Worm (Caenorhabditis elegans) whole organism, L4 larva: ENCODE measurements around the gene clec-83.

ENCODE experiments used
- F26F4.8 ChIP-seq: fragments of 200-800 bp; sonication (Bioruptor generic); conservative IDR thresholded peaks from 2 replicates; pipeline ENCODE4 v1.3.6; 2022; ENCODE audit warnings: missing genetic modification characterization, missing compliant biosample characterization
- F44E2.7 ChIP-seq: fragments of 200-800 bp; sonication (Bioruptor generic); IDR thresholded peaks from 2 replicates; pipeline ENCODE4 v2.1.2; 2022; ENCODE audit warnings: missing genetic modification characterization, missing compliant biosample characterization
- T20F7.1 ChIP-seq: fragments of 200-800 bp; sonication (Bioruptor generic); optimal IDR thresholded peaks from 2 replicates; lab custom pipeline; 2018; ENCODE audit warnings: mild to moderate bottlenecking, missing genetic modification characterization, missing compliant biosample characterization
- Y75B8A.6 ChIP-seq: fragments of 200-800 bp; sonication (Bioruptor generic); IDR thresholded peaks from 2 replicates; pipeline ENCODE4 v1.3.6; 2022; ENCODE audit warnings: missing genetic modification reagents, missing genetic modification characterization, missing compliant biosample characterization
- ama-1 ChIP-seq: fragments of 150-350 bp; optimal IDR thresholded peaks from 2 replicates; lab custom pipeline; 2014; ENCODE audit warnings: inconsistent platforms, mixed read lengths
- ceh-28 ChIP-seq: fragments of 150-350 bp; optimal IDR thresholded peaks from 2 replicates; lab custom pipeline; 2014; ENCODE audit warnings: missing biosample characterization, missing genetic modification reagents, missing genetic modification characterization
- ceh-32 ChIP-seq: sonication (generic microtip); optimal IDR thresholded peaks from 2 replicates; lab custom pipeline; 2016; ENCODE audit warnings: mild to moderate bottlenecking, missing genetic modification characterization, missing compliant biosample characterization; ENCODE audit not compliant: poor library complexity
- daf-12 ChIP-seq: fragments of 150-350 bp; optimal IDR thresholded peaks from 2 replicates; lab custom pipeline; 2014; ENCODE audit warnings: missing biosample characterization, missing genetic modification reagents, missing genetic modification characterization
- daf-16 ChIP-seq, 3 experiments: sonication (generic microtip); optimal IDR thresholded peaks; 2 replicates each; lab custom pipeline; 2016 to 2017; ENCODE audit warnings: missing genetic modification characterization in 3 of 3, missing genetic modification reagents in 3 of 3, mild to moderate bottlenecking in 2 of 3, missing compliant biosample characterization in 2 of 3, missing biosample characterization in 1 of 3, moderate library complexity in 1 of 3
- daf-8 ChIP-seq: fragments of 200-800 bp; sonication (Bioruptor generic); IDR thresholded peaks from 2 replicates; pipeline ENCODE4 v1.3.6; 2022; ENCODE audit warnings: missing genetic modification characterization, missing compliant biosample characterization
- dmd-6 ChIP-seq: fragments of 200-800 bp; sonication (Bioruptor generic); IDR thresholded peaks from 2 replicates; pipeline ENCODE4 v1.3.6; 2022; ENCODE audit warnings: missing genetic modification reagents, missing genetic modification characterization, missing compliant biosample characterization
- dmd-9 ChIP-seq: fragments of 200-800 bp; sonication (Bioruptor generic); IDR thresholded peaks from 2 replicates; pipeline ENCODE4 v1.3.6; 2022; ENCODE audit warnings: missing genetic modification reagents, missing genetic modification characterization, missing compliant biosample characterization
- duxl-1 ChIP-seq: sonication (generic microtip); optimal IDR thresholded peaks from 2 replicates; lab custom pipeline; 2016; ENCODE audit warnings: mild to moderate bottlenecking, missing genetic modification characterization, moderate library complexity, missing compliant biosample characterization; ENCODE audit not compliant: poor library complexity
- egl-27 ChIP-seq: sonication (generic microtip); optimal IDR thresholded peaks from 3 replicates; lab custom pipeline; 2017; ENCODE audit warnings: missing biosample characterization, missing genetic modification reagents, missing genetic modification characterization
- egl-43 ChIP-seq: fragments of 200-800 bp; sonication (Bioruptor generic); IDR thresholded peaks from 2 replicates; pipeline ENCODE4 v1.3.6; 2022; ENCODE audit warnings: missing genetic modification reagents, missing genetic modification characterization, missing compliant biosample characterization
- fkh-10 ChIP-seq: fragments of 150-350 bp; optimal IDR thresholded peaks from 2 replicates; lab custom pipeline; 2014; ENCODE audit warnings: missing biosample characterization, missing genetic modification reagents, missing genetic modification characterization
- hlh-30 ChIP-seq: sonication (generic microtip); optimal IDR thresholded peaks from 2 replicates; lab custom pipeline; 2017; ENCODE audit warnings: antibody characterized with exemption, mild to moderate bottlenecking, missing genetic modification characterization, missing compliant biosample characterization; ENCODE audit not compliant: insufficient read depth
- hmg-1.1 ChIP-seq: fragments of 200-800 bp; sonication (Bioruptor generic); IDR thresholded peaks from 2 replicates; pipeline ENCODE4 v1.3.6; 2022; ENCODE audit warnings: missing genetic modification reagents, missing genetic modification characterization, missing compliant biosample characterization
- jun-1 ChIP-seq: fragments of 150-350 bp; optimal IDR thresholded peaks from 2 replicates; lab custom pipeline; 2014; ENCODE audit warnings: missing biosample characterization, missing genetic modification reagents, missing genetic modification characterization
- lim-7 ChIP-seq: fragments of 200-800 bp; sonication (Bioruptor generic); IDR thresholded peaks from 2 replicates; pipeline ENCODE4 v1.3.6; 2022; ENCODE audit warnings: missing genetic modification characterization, missing compliant biosample characterization
- lin-1 ChIP-seq: fragments of 200-800 bp; sonication (Bioruptor generic); IDR thresholded peaks from 2 replicates; pipeline ENCODE4 v1.3.6; 2022; ENCODE audit warnings: missing genetic modification reagents, missing genetic modification characterization, missing compliant biosample characterization
- lin-29 ChIP-seq: fragments of 200-800 bp; sonication (Bioruptor generic); IDR thresholded peaks from 2 replicates; pipeline ENCODE4 v1.3.6; 2022; ENCODE audit warnings: missing genetic modification reagents, missing genetic modification characterization, missing compliant biosample characterization
- lin-38 ChIP-seq: fragments of 200-800 bp; sonication (Bioruptor generic); IDR thresholded peaks from 2 replicates; pipeline ENCODE4 v1.3.6; 2022; ENCODE audit warnings: missing genetic modification reagents, missing genetic modification characterization, missing compliant biosample characterization
- lin-39 ChIP-seq: fragments of 150-350 bp; optimal IDR thresholded peaks from 2 replicates; lab custom pipeline; 2014; ENCODE audit warnings: missing biosample characterization, missing genetic modification reagents, missing genetic modification characterization
- lsy-2 ChIP-seq, 2 experiments: fragments of 150-350 bp in 1 of 2; sonication (generic microtip) in 1 of 2; optimal IDR thresholded peaks; 2 replicates each; lab custom pipeline; 2014 to 2017; ENCODE audit warnings: missing biosample characterization in 2 of 2, missing genetic modification characterization in 2 of 2
- mes-2 ChIP-seq: sonication (generic microtip); optimal IDR thresholded peaks from 2 replicates; lab custom pipeline; 2016; ENCODE audit warnings: missing genotype, mild to moderate bottlenecking, missing genetic modification characterization, missing compliant biosample characterization; ENCODE audit not compliant: poor library complexity, severe bottlenecking
- mxl-3 ChIP-seq: fragments of 200-800 bp; sonication (Bioruptor generic); optimal IDR thresholded peaks from 2 replicates; lab custom pipeline; 2018; ENCODE audit warnings: mild to moderate bottlenecking, missing genetic modification characterization, missing compliant biosample characterization
- nhr-102 ChIP-seq: sonication (generic microtip); optimal IDR thresholded peaks from 2 replicates; lab custom pipeline; 2016; ENCODE audit warnings: mild to moderate bottlenecking, missing genetic modification characterization, moderate library complexity, missing compliant biosample characterization
- nhr-11 ChIP-seq: fragments of 150-350 bp; optimal IDR thresholded peaks from 2 replicates; lab custom pipeline; 2014; ENCODE audit warnings: missing biosample characterization, missing genetic modification characterization
- nhr-111 ChIP-seq: fragments of 200-800 bp; sonication (Bioruptor generic); optimal IDR thresholded peaks from 2 replicates; lab custom pipeline; 2018; ENCODE audit warnings: mild to moderate bottlenecking, missing genetic modification characterization, missing compliant biosample characterization
- nhr-28 ChIP-seq: fragments of 150-350 bp; optimal IDR thresholded peaks from 2 replicates; lab custom pipeline; 2014; ENCODE audit warnings: missing biosample characterization, missing genetic modification characterization
- nhr-41 ChIP-seq: fragments of 200-800 bp; sonication (Bioruptor generic); IDR thresholded peaks from 2 replicates; pipeline ENCODE4 v1.3.6; 2022; ENCODE audit warnings: missing genetic modification reagents, missing genetic modification characterization, missing compliant biosample characterization
- nhr-42 ChIP-seq: fragments of 200-800 bp; sonication (Bioruptor generic); IDR thresholded peaks from 2 replicates; pipeline ENCODE4 v1.3.6; 2022; ENCODE audit warnings: missing genetic modification characterization, missing compliant biosample characterization
- nhr-6 ChIP-seq: fragments of 150-350 bp; optimal IDR thresholded peaks from 2 replicates; lab custom pipeline; 2014; ENCODE audit warnings: missing biosample characterization, missing genetic modification characterization
- nhr-77 ChIP-seq: fragments of 150-350 bp; optimal IDR thresholded peaks from 2 replicates; lab custom pipeline; 2014; ENCODE audit warnings: missing biosample characterization, missing genetic modification characterization
- pqm-1 ChIP-seq: sonication (generic microtip); optimal IDR thresholded peaks from 2 replicates; lab custom pipeline; 2017; ENCODE audit warnings: missing biosample characterization, missing genetic modification characterization
- rbr-2 ChIP-seq: sonication (generic microtip); optimal IDR thresholded peaks from 2 replicates; lab custom pipeline; 2016; ENCODE audit warnings: missing genotype, missing genetic modification characterization, missing compliant biosample characterization
- sdz-12 ChIP-seq: fragments of 200-800 bp; sonication (Bioruptor generic); optimal IDR thresholded peaks from 2 replicates; lab custom pipeline; 2018; ENCODE audit warnings: mild to moderate bottlenecking, missing genetic modification characterization, missing compliant biosample characterization
- set-16 ChIP-seq: fragments of 200-800 bp; sonication (Bioruptor generic); IDR thresholded peaks from 2 replicates; pipeline ENCODE4 v1.3.6; 2022; ENCODE audit warnings: missing genetic modification reagents, missing genetic modification characterization, missing compliant biosample characterization
- skn-1 ChIP-seq: fragments of 150-350 bp; optimal IDR thresholded peaks from 2 replicates; lab custom pipeline; 2014; ENCODE audit warnings: missing biosample characterization, missing genetic modification characterization
- snpc-1.2 ChIP-seq: fragments of 200-800 bp; sonication (Bioruptor generic); IDR thresholded peaks from 2 replicates; pipeline ENCODE4 v1.3.6; 2022; ENCODE audit warnings: missing genetic modification reagents, missing genetic modification characterization, missing compliant biosample characterization
- snpc-4 ChIP-seq: fragments of 150-350 bp; optimal IDR thresholded peaks from 2 replicates; lab custom pipeline; 2014; ENCODE audit warnings: missing biosample characterization, missing genetic modification characterization
- spr-3 ChIP-seq: fragments of 200-800 bp; sonication (Bioruptor generic); optimal IDR thresholded peaks from 2 replicates; lab custom pipeline; 2018; ENCODE audit warnings: mild to moderate bottlenecking, missing genetic modification characterization, missing compliant biosample characterization
- tag-97 ChIP-seq: fragments of 200-800 bp; sonication (Bioruptor generic); IDR thresholded peaks from 2 replicates; pipeline ENCODE4 v1.3.6; 2022; ENCODE audit warnings: missing genetic modification characterization, missing compliant biosample characterization
- tra-1 ChIP-seq: fragments of 200-800 bp; sonication (Bioruptor generic); IDR thresholded peaks from 2 replicates; pipeline ENCODE4 v1.3.6; 2022; ENCODE audit warnings: missing genetic modification reagents, missing genetic modification characterization, missing compliant biosample characterization
- unc-39 ChIP-seq: sonication (generic microtip); optimal IDR thresholded peaks from 2 replicates; lab custom pipeline; 2017; ENCODE audit warnings: missing biosample characterization, missing genetic modification characterization
- unc-62 ChIP-seq, 3 experiments: fragments of 150-350 bp in 1 of 3; sonication (generic microtip); optimal IDR thresholded peaks in 2 of 3; peaks in 1 of 3; 1 replicate in 1 of 3; 2 replicates in 2 of 3; lab custom pipeline; 2014 to 2017; ENCODE audit warnings: missing biosample characterization in 3 of 3, missing genetic modification characterization in 3 of 3, missing genetic modification reagents in 3 of 3, missing genotype in 1 of 3
- zfp-3 ChIP-seq: fragments of 200-800 bp; sonication (Bioruptor generic); conservative IDR thresholded peaks from 2 replicates; pipeline ENCODE4 v1.3.6; 2022; ENCODE audit warnings: missing genetic modification reagents, missing genetic modification characterization, missing compliant biosample characterization
- zip-2 ChIP-seq: fragments of 150-350 bp; optimal IDR thresholded peaks from 2 replicates; lab custom pipeline; 2014; ENCODE audit warnings: missing biosample characterization, missing genetic modification characterization
- ztf-7 ChIP-seq: fragments of 150-350 bp; optimal IDR thresholded peaks from 2 replicates; lab custom pipeline; 2014; ENCODE audit warnings: missing biosample characterization, missing genetic modification characterization

Gene clec-83

DNA sequence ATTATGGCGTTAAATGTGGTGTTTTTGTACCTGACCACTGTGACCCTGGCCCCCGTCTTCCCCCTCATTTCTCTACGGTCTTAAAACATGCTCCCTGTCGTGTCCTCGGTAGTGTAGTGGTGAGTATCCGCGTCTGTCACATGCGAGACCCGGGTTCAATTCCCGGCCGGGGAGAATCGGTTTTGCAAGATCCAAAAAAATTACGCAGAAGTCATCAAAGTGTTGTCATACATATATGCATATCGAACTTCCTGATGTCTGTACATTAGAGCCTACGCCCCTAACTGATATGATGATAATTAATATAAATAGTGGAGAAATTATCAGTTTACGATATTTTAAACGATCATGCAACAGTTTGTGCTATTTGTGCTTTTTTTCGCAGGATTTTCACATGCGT is 35.7 kb downstream of the clec-83 start, which contains the start of gene Y54G2A.45 (continued):
- TF ChIP-seq duxl-1 (tag; lab: Kevin White, UChicago) (peak; percentile 38), mes-2 (tag; lab: Kevin White, UChicago) (peak; percentile 77), jun-1 (tag; lab: Kevin White, UChicago) (no peak), daf-12 (tag; lab: Kevin White, UChicago) (no peak), tag-97 (no peak), T20F7.1 (GFP tag; lab: Kevin White, UChicago) (no peak), unc-39 (tag; lab: Kevin White, UChicago) (no peak), dmd-9 (GFP tag; lab: Robert Waterston, UW) (peak; percentile 72; the same call in 1 of the 2 replicates), snpc-4 (tag; lab: Kevin White, UChicago) (no peak), nhr-28 (peak; percentile 89), rbr-2 (tag; lab: Kevin White, UChicago) (peak; percentile 51), F44E2.7 (0 out of 2 replicates have a peak, but pooled peaks have one; percentile 28), sdz-12 (GFP tag; lab: Kevin White, UChicago) (no peak), nhr-102 (peak; percentile 83), lin-1 (GFP tag; lab: Robert Waterston, UW) (no peak), nhr-42 (peak; percentile 69; the same call in 1 of the 2 replicates), set-16 (GFP tag; lab: Robert Waterston, UW) (no peak), lsy-2 (tag; optimal IDR thresholded peaks at IDR 0.05; lab: Kevin White, UChicago) (peak in 1 of 2 experiments; percentile 69), daf-16 (GFP tag; optimal IDR thresholded peaks at IDR 0.05; lab: Kevin White, UChicago) (peak; percentile 60 to 78), daf-16 (tag; optimal IDR thresholded peaks at IDR 0.05; lab: Kevin White, UChicago) (peak; percentile 89), zip-2 (tag; lab: Kevin White, UChicago) (peak; percentile 65), spr-3 (GFP tag; lab: Kevin White, UChicago) (peak; percentile 62), unc-62 (GFP tag; optimal IDR thresholded peaks at IDR 0.05 in 1 of 2; lab: Kevin White, UChicago) (no peak), unc-62 (tag; optimal IDR thresholded peaks at IDR 0.05; lab: Kevin White, UChicago) (no peak), ceh-32 (tag; lab: Kevin White, UChicago) (no peak), ceh-28 (tag; lab: Kevin White, UChicago) (no peak), tra-1 (GFP tag; lab: Robert Waterston, UW) (peak; percentile 89), F26F4.8 (GFP tag; lab: Robert Waterston, UW) (peak; percentile 90), nhr-41 (peak; percentile 52; the same call in 1 of the 2 replicates), Y75B8A.6 (GFP tag; lab: Robert Waterston, UW) (peak; percentile 57; the same call in 1 of the 2 replicates), hlh-30 (tag; lab: Kevin White, UChicago) (peak; percentile 91), daf-8 (GFP tag; lab: Robert Waterston, UW) (no peak), lim-7 (GFP tag; lab: Robert Waterston, UW) (peak; percentile 81), pqm-1 (tag; lab: Kevin White, UChicago) (peak; percentile 90), nhr-111 (GFP tag; lab: Kevin White, UChicago) (no peak), lin-29 (GFP tag; lab: Robert Waterston, UW) (no peak), mxl-3 (peak; percentile 77), dmd-6 (peak; percentile 87), nhr-77 (tag; lab: Kevin White, UChicago) (peak; percentile 15), nhr-6 (tag; lab: Kevin White, UChicago) (peak; percentile 3), lin-38 (GFP tag; lab: Robert Waterston, UW) (peak; percentile 80), egl-43 (GFP tag; lab: Robert Waterston, UW) (peak; percentile 82), fkh-10 (no peak), snpc-1.2 (GFP tag; lab: Robert Waterston, UW) (peak; percentile 78), hmg-1.1 (peak; percentile 63; the same call in 1 of the 2 replicates), nhr-11 (tag; lab: Kevin White, UChicago) (peak; percentile 55), lin-39 (tag; lab: Kevin White, UChicago) (no peak), ztf-7 (tag; lab: Kevin White, UChicago) (no peak), skn-1 (tag; lab: Kevin White, UChicago) (no peak), egl-27 (tag; lab: Kevin White, UChicago) (no peak), zfp-3 (no peak), ama-1 (lab: Kevin White, UChicago) (no peak)
